Fruit fly (Drosophila melanogaster): ENCODE data around the gene CG42446.

CG42446 gene

dm6 chr3R:16337863-16338262 is 22.0 kb downstream of the CG42446 start:
- TF ChIP-seq CG13894 (tag; optimal IDR thresholded peaks at IDR 0.05) (peak; percentile 63), sens (GFP tag) (peak; percentile 41), HLH4C (GFP tag; IDR thresholded peaks at IDR 0.05; ENCODE audit: partially characterized antibody) (no peak), CG6813 (GFP tag; optimal IDR thresholded peaks at IDR 0.05) (no peak), Pdp1 (GFP tag; optimal IDR thresholded peaks at IDR 0.05) (peak in 1 of 2 experiments; percentile 20), grn (GFP tag; optimal IDR thresholded peaks at IDR 0.05) (peak; percentile 58), exex (tag; optimal IDR thresholded peaks at IDR 0.05) (peak; percentile 86)

dm6 chr3R:16337053-16337385 is 22.9 kb downstream of the CG42446 start:
- TF ChIP-seq Optix (GFP tag; IDR thresholded peaks at IDR 0.05), result no peak; the same call in 2 of the 3 replicates
- TF ChIP-seq zfh1 (GFP tag; IDR thresholded peaks at IDR 0.05), result peak; percentile 82
- 0 out of 3 replicates have a peak, but pooled peaks have one; percentile 5 for TF ChIP-seq dysf (GFP tag; IDR thresholded peaks at IDR 0.05)
- TF ChIP-seq HLH54F (GFP tag; optimal IDR thresholded peaks at IDR 0.05), result peak; percentile 7
- TF ChIP-seq ken (GFP tag; IDR thresholded peaks at IDR 0.05), result 0 out of 3 replicates have a peak, but pooled peaks have one; percentile 16
- no peak for TF ChIP-seq Sin3A (optimal IDR thresholded peaks at IDR 0.05)
- TF ChIP-seq eyg (GFP tag; optimal IDR thresholded peaks at IDR 0.05), result no peak
- TF ChIP-seq Rx (GFP tag; IDR thresholded peaks at IDR 0.05), result peak; percentile 46; the same call in 1 of the 2 replicates
- TF ChIP-seq CG8281 (tag; optimal IDR thresholded peaks at IDR 0.05), result no peak
- no peak for TF ChIP-seq CG13287 (GFP tag; IDR thresholded peaks at IDR 0.05; ENCODE audit: partially characterized antibody)
- TF ChIP-seq wor (GFP tag; IDR thresholded peaks at IDR 0.05), result 0 out of 2 replicates have a peak, but pooled peaks have one; percentile 20
- no peak for TF ChIP-seq nau (GFP tag; optimal IDR thresholded peaks at IDR 0.05)
- no peak for TF ChIP-seq unc-4 (GFP tag; IDR thresholded peaks at IDR 0.05; ENCODE audit: partially characterized antibody)
- no peak for TF ChIP-seq CG3163 (GFP tag; optimal IDR thresholded peaks at IDR 0.05)
- TF ChIP-seq twi (tag; optimal IDR thresholded peaks at IDR 0.05), result peak; percentile 23
- peak; percentile 36; the same call in 1 of the 2 replicates for TF ChIP-seq HLH3B (GFP tag; IDR thresholded peaks at IDR 0.05)
- peak; percentile 35 for TF ChIP-seq CG18476 (GFP tag; optimal IDR thresholded peaks at IDR 0.05)
- TF ChIP-seq oc (tag; optimal IDR thresholded peaks at IDR 0.05), result peak; percentile 36
- no peak for TF ChIP-seq ro (GFP tag; IDR thresholded peaks at IDR 0.05)
- TF ChIP-seq fu2 (GFP tag; optimal IDR thresholded peaks at IDR 0.05), result no peak
- no peak for TF ChIP-seq ase (GFP tag; IDR thresholded peaks at IDR 0.05)
- peak; percentile 28 for TF ChIP-seq Usf (GFP tag; optimal IDR thresholded peaks at IDR 0.05)
- no peak for TF ChIP-seq Doc3 (GFP tag; IDR thresholded peaks at IDR 0.05; ENCODE audit: partially characterized antibody)
- no peak for TF ChIP-seq NfI (GFP tag; optimal IDR thresholded peaks at IDR 0.05)
- TF ChIP-seq CG9817 (tag; optimal IDR thresholded peaks at IDR 0.05), result no peak
- TF ChIP-seq fd64A (GFP tag; optimal IDR thresholded peaks at IDR 0.05), result no peak
- TF ChIP-seq Asciz (GFP tag; optimal IDR thresholded peaks at IDR 0.05), result peak; percentile 33
- TF ChIP-seq CG2875 (GFP tag; optimal IDR thresholded peaks at IDR 0.05), result peak; percentile 53
- TF ChIP-seq crol (GFP tag; IDR thresholded peaks at IDR 0.05), result no peak
- TF ChIP-seq BtbVII (GFP tag; optimal IDR thresholded peaks at IDR 0.05), result no peak
- peak; percentile 76 for TF ChIP-seq CG12391 (tag; optimal IDR thresholded peaks at IDR 0.05)
- no peak for TF ChIP-seq gt (GFP tag; IDR thresholded peaks at IDR 0.05)
- TF ChIP-seq CG17912 (GFP tag; optimal IDR thresholded peaks at IDR 0.05), result no peak
- TF ChIP-seq sna (GFP tag; IDR thresholded peaks at IDR 0.05; ENCODE audit: partially characterized antibody), result no peak
- TF ChIP-seq CG14014 (GFP tag; IDR thresholded peaks at IDR 0.05), result no peak
- peak; percentile 11 for TF ChIP-seq Myb (GFP tag; optimal IDR thresholded peaks at IDR 0.05)
- no peak for TF ChIP-seq cg (GFP tag; optimal IDR thresholded peaks at IDR 0.05)
- TF ChIP-seq Sry-δ (GFP tag; optimal IDR thresholded peaks at IDR 0.05), result peak; percentile 15
- no peak for TF ChIP-seq B-H1 (GFP tag; IDR thresholded peaks at IDR 0.05)
- peak; percentile 45; the same call in 1 of the 2 replicates for TF ChIP-seq ssp (GFP tag; IDR thresholded peaks at IDR 0.05)
- no peak for TF ChIP-seq p53 (GFP tag; optimal IDR thresholded peaks at IDR 0.05)
- TF ChIP-seq gcm2 (GFP tag; optimal IDR thresholded peaks at IDR 0.05), result peak; percentile 36
- no peak for TF ChIP-seq NC2α (GFP tag; optimal IDR thresholded peaks at IDR 0.05)
